Worm (Caenorhabditis elegans): Measurements from ENCODE around the gene R11H6.4.

Gene R11H6.4

ce11 chrV:14633319-14633718 is 23.6 kb downstream of the R11H6.4 start:
- TF ChIP-seq elt-2 (tag; optimal IDR thresholded peaks at IDR 0.05): no peak
- TF ChIP-seq eor-1 (tag; optimal IDR thresholded peaks at IDR 0.05): no peak
- TF ChIP-seq egl-5 (tag; optimal IDR thresholded peaks at IDR 0.05): no peak
- peak; percentile 14 for TF ChIP-seq nhr-23 (tag; optimal IDR thresholded peaks at IDR 0.05)
- no peak for TF ChIP-seq skn-1 (tag; optimal IDR thresholded peaks at IDR 0.05)
- no peak for TF ChIP-seq lin-15B (tag; optimal IDR thresholded peaks at IDR 0.05)

- TF ChIP-seq nhr-23 (tag; optimal IDR thresholded peaks at IDR 0.05): no peak
- no peak for TF ChIP-seq nhr-77 (tag; optimal IDR thresholded peaks at IDR 0.05)
- TF ChIP-seq lin-15B (tag; optimal IDR thresholded peaks at IDR 0.05): no peak
- TF ChIP-seq ztf-4 (tag; optimal IDR thresholded peaks at IDR 0.05): no peak
- no peak for TF ChIP-seq jun-1 (tag; optimal IDR thresholded peaks at IDR 0.05)
- no peak for TF ChIP-seq ZK546.5 (tag; optimal IDR thresholded peaks at IDR 0.05)
- TF ChIP-seq fkh-2 (tag; optimal IDR thresholded peaks at IDR 0.05): no peak
Observed at ce11 chrV:14635119-14635518, 25.4 kb downstream of the R11H6.4 start, which contains the start of gene F43D2.6. Gene F43D2.6, minus strand, starts transcription at chrV:14635180.

ce11 chrV:14638075-14638474 is 28.3 kb downstream of the R11H6.4 start:
- no peak for TF ChIP-seq ZK546.5 (tag; optimal IDR thresholded peaks at IDR 0.05)
- no peak for TF ChIP-seq fkh-2 (tag; optimal IDR thresholded peaks at IDR 0.05)
- no peak for TF ChIP-seq eor-1 (tag; optimal IDR thresholded peaks at IDR 0.05)
- TF ChIP-seq lin-15B (tag; optimal IDR thresholded peaks at IDR 0.05): no peak
- no peak for TF ChIP-seq nhr-77 (tag; optimal IDR thresholded peaks at IDR 0.05)
- no peak for TF ChIP-seq skn-1 (tag; optimal IDR thresholded peaks at IDR 0.05)
- TF ChIP-seq egl-27 (tag; optimal IDR thresholded peaks at IDR 0.05): no peak
- no peak for TF ChIP-seq nhr-12 (tag; optimal IDR thresholded peaks at IDR 0.05)
- TF ChIP-seq ceh-28 (tag; optimal IDR thresholded peaks at IDR 0.05): no peak
- no peak for TF ChIP-seq ztf-4 (tag; optimal IDR thresholded peaks at IDR 0.05)
- TF ChIP-seq fkh-10 (GFP tag; optimal IDR thresholded peaks at IDR 0.05): no peak

ce11 chrV:14640071-14640470 is 30.3 kb downstream of the R11H6.4 start, which contains the start of gene F43D2.7:
Gene F43D2.7, minus strand, starts transcription at chrV:14640171.
- TF ChIP-seq R02D3.7 (tag; optimal IDR thresholded peaks at IDR 0.05) (no peak), nhr-76 (tag; optimal IDR thresholded peaks at IDR 0.05) (no peak), nhr-237 (tag; optimal IDR thresholded peaks at IDR 0.05) (no peak), nhr-67 (tag; optimal IDR thresholded peaks at IDR 0.05) (no peak), eor-1 (tag; optimal IDR thresholded peaks at IDR 0.05) (no peak), lin-39 (tag; optimal IDR thresholded peaks at IDR 0.05) (no peak), nfya-1 (tag; optimal IDR thresholded peaks at IDR 0.05; ENCODE audit: insufficient read depth) (no peak)

ce11 chrV:14640769-14641168 is 31.0 kb downstream of the R11H6.4 start, which contains the start of gene C54G10.1:
Gene C54G10.1, plus strand, starts transcription at chrV:14641101.
- no peak for TF ChIP-seq elt-3 (tag; optimal IDR thresholded peaks at IDR 0.05)
- no peak for TF ChIP-seq ceh-9 (tag; optimal IDR thresholded peaks at IDR 0.05)
- no peak for TF ChIP-seq sea-2 (GFP tag; optimal IDR thresholded peaks at IDR 0.05)
- no peak for TF ChIP-seq nfya-1 (tag; optimal IDR thresholded peaks at IDR 0.05; ENCODE audit: insufficient read depth)
- TF ChIP-seq jun-1 (tag; optimal IDR thresholded peaks at IDR 0.05): peak; percentile 15
- TF ChIP-seq ztf-11 (tag; optimal IDR thresholded peaks at IDR 0.05): no peak
- TF ChIP-seq lin-15B (tag; optimal IDR thresholded peaks at IDR 0.05): no peak
- TF ChIP-seq elt-1 (tag; optimal IDR thresholded peaks at IDR 0.05): no peak
- no peak for TF ChIP-seq ztf-4 (tag; optimal IDR thresholded peaks at IDR 0.05)
- peak; percentile 83 for TF ChIP-seq elt-2 (tag; optimal IDR thresholded peaks at IDR 0.05)
- no peak for TF ChIP-seq unc-39 (tag; optimal IDR thresholded peaks at IDR 0.05)
- peak; percentile 22 for TF ChIP-seq pha-4 (tag; optimal IDR thresholded peaks at IDR 0.05)
- no peak for TF ChIP-seq unc-62 (GFP tag; optimal IDR thresholded peaks at IDR 0.05)
- TF ChIP-seq pqm-1 (tag; optimal IDR thresholded peaks at IDR 0.05): peak; percentile 72
- TF ChIP-seq zag-1 (tag; optimal IDR thresholded peaks at IDR 0.05): no peak
- TF ChIP-seq nhr-25 (tag; optimal IDR thresholded peaks at IDR 0.05): no peak

- TF ChIP-seq elt-1 (tag; optimal IDR thresholded peaks at IDR 0.05) (no peak), lin-39 (tag; optimal IDR thresholded peaks at IDR 0.05) (no peak), nhr-43 (tag; optimal IDR thresholded peaks at IDR 0.05; ENCODE audit: poor library complexity, severe bottlenecking) (no peak), nfya-1 (tag; optimal IDR thresholded peaks at IDR 0.05; ENCODE audit: insufficient read depth) (no peak), mml-1 (tag; optimal IDR thresholded peaks at IDR 0.05) (no peak), snpc-4 (tag; optimal IDR thresholded peaks at IDR 0.05) (no peak), pqm-1 (tag; optimal IDR thresholded peaks at IDR 0.05) (no peak), fkh-10 (GFP tag; optimal IDR thresholded peaks at IDR 0.05) (no peak), nhr-11 (tag; optimal IDR thresholded peaks at IDR 0.05) (no peak), zag-1 (tag; optimal IDR thresholded peaks at IDR 0.05) (no peak), egl-5 (tag; optimal IDR thresholded peaks at IDR 0.05) (no peak), nhr-76 (tag; optimal IDR thresholded peaks at IDR 0.05) (no peak), pha-4 (tag; optimal IDR thresholded peaks at IDR 0.05) (no peak), nhr-25 (tag; optimal IDR thresholded peaks at IDR 0.05) (no peak), ceh-16 (tag; optimal IDR thresholded peaks at IDR 0.05) (no peak), sea-2 (GFP tag; optimal IDR thresholded peaks at IDR 0.05) (no peak)
Observed at ce11 chrV:14642016-14642415, 32.3 kb downstream of the R11H6.4 start.

All from whole organism, L3 larva.